Worm (Caenorhabditis elegans) whole organism, L4/young adult: ENCODE results near the gene W10G6.6.

Source experiments
- dao-5 ChIP-seq: sonication (generic microtip); optimal IDR thresholded peaks from 2 replicates; lab custom pipeline; 2016; ENCODE audit warnings: missing genotype, missing genetic modification characterization, moderate library complexity, missing compliant biosample characterization
- him-1 ChIP-seq: sonication (generic microtip); optimal IDR thresholded peaks from 2 replicates; lab custom pipeline; 2016; ENCODE audit warnings: missing genotype, missing genetic modification reagents, missing genetic modification characterization, missing compliant biosample characterization

- TF ChIP-seq him-1 (tag; lab: Kevin White, UChicago) (no peak), dao-5 (tag; lab: Kevin White, UChicago) (no peak)
These were observed 32.8 kb downstream of the W10G6.6 start for ce11 chrX:16217749-16218148.
